Worm (Caenorhabditis elegans): ENCODE results near the gene K10C9.4.

Gene K10C9.4

DNA sequence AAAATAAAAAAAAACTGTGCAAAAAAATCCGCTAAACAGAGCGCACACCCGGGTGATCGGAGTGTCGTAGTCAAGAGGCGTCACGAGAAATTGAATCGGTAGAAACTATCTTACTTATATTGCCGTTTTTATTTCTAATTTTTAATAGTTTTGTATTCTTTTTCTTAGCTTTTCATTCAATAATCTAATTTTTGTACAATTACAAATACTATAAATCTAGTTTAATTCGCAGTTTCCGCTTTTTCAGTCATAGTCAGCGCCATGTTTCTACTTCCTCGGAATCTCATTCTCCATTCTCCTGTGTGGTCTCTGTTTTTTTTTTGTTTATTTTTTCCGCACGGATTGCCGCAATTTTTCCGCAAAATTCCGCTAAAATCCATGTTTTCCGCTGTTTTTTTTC lies 49.0 kb downstream of the K10C9.4 start (continued):
- TF ChIP-seq zfh-2 (GFP tag; conservative IDR thresholded peaks at IDR 0.05), result no peak
- peak; percentile 43 for TF ChIP-seq madf-10 (tag; optimal IDR thresholded peaks at IDR 0.05)
- TF ChIP-seq lin-54 (GFP tag; optimal IDR thresholded peaks at IDR 0.05), result peak; percentile 19
- peak; percentile 26 for TF ChIP-seq athp-1 (tag; optimal IDR thresholded peaks at IDR 0.05)
- TF ChIP-seq hlh-12 (tag; optimal IDR thresholded peaks at IDR 0.05), result no peak
- TF ChIP-seq bed-1 (GFP tag; IDR thresholded peaks at IDR 0.05), result no peak
- TF ChIP-seq egrh-3 (GFP tag; IDR thresholded peaks at IDR 0.05), result 0 out of 2 replicates have a peak, but pooled peaks have one; percentile 10
- peak; percentile 45 for TF ChIP-seq snpc-3.4 (tag; optimal IDR thresholded peaks at IDR 0.05)
- TF ChIP-seq dpff-1 (tag; optimal IDR thresholded peaks at IDR 0.05), result no peak
- peak; percentile 68; the same call in 1 of the 2 replicates for TF ChIP-seq bed-2 (GFP tag; IDR thresholded peaks at IDR 0.05)
- TF ChIP-seq lag-1 (GFP tag; IDR thresholded peaks at IDR 0.05), result no peak
- TF ChIP-seq Y53F4B.3 (GFP tag; IDR thresholded peaks at IDR 0.05), result no peak
- no peak for TF ChIP-seq F52B5.7 (tag; optimal IDR thresholded peaks at IDR 0.05)
- TF ChIP-seq nfya-2 (GFP tag; IDR thresholded peaks at IDR 0.05), result no peak
- TF ChIP-seq rpc-1 (optimal IDR thresholded peaks at IDR 0.05), result no peak
- no peak for TF ChIP-seq rpc-1 (tag; optimal IDR thresholded peaks at IDR 0.05)
- TF ChIP-seq ceh-100 (GFP tag; IDR thresholded peaks at IDR 0.05), result peak; percentile 98
- TF ChIP-seq sea-2 (GFP tag; IDR thresholded peaks at IDR 0.05), result no peak
- no peak for TF ChIP-seq mel-28 (tag; optimal IDR thresholded peaks at IDR 0.05; ENCODE audit: borderline replicate concordance)
- TF ChIP-seq mes-4 (tag; optimal IDR thresholded peaks at IDR 0.05), result no peak
- TF ChIP-seq die-1 (tag; optimal IDR thresholded peaks at IDR 0.05), result no peak
- no peak for TF ChIP-seq egl-44 (GFP tag; IDR thresholded peaks at IDR 0.05)
- TF ChIP-seq nfya-1 (tag; optimal IDR thresholded peaks at IDR 0.05; ENCODE audit: borderline replicate concordance, insufficient read depth), result no peak
- TF ChIP-seq akir-1 (GFP tag; optimal IDR thresholded peaks at IDR 0.05), result no peak
- TF ChIP-seq attf-3 (GFP tag; conservative IDR thresholded peaks at IDR 0.05), result peak; percentile 99
- TF ChIP-seq nhr-179 (tag; optimal IDR thresholded peaks at IDR 0.05), result no peak
- TF ChIP-seq ztf-25 (GFP tag; IDR thresholded peaks at IDR 0.05), result no peak
- TF ChIP-seq ztf-6 (GFP tag; IDR thresholded peaks at IDR 0.05), result no peak
- TF ChIP-seq cebp-2 (GFP tag; IDR thresholded peaks at IDR 0.05), result no peak
- TF ChIP-seq aptf-3 (GFP tag; IDR thresholded peaks at IDR 0.05), result no peak
- peak; percentile 4 for TF ChIP-seq nhr-80 (tag; optimal IDR thresholded peaks at IDR 0.05)
- TF ChIP-seq F10E7.11 (tag; optimal IDR thresholded peaks at IDR 0.05), result no peak
- no peak for TF ChIP-seq hsf-1 (GFP tag; IDR thresholded peaks at IDR 0.05)
- TF ChIP-seq hlh-26 (GFP tag; conservative IDR thresholded peaks at IDR 0.05), result no peak
- no peak for TF ChIP-seq ztf-3 (GFP tag; optimal IDR thresholded peaks at IDR 0.05)
- TF ChIP-seq ekl-4 (GFP tag; IDR thresholded peaks at IDR 0.05), result no peak
- TF ChIP-seq T07F8.4 (tag; optimal IDR thresholded peaks at IDR 0.05), result no peak
- TF ChIP-seq dpl-1 (GFP tag; optimal IDR thresholded peaks at IDR 0.05), result no peak
- TF ChIP-seq madf-6 (GFP tag; IDR thresholded peaks at IDR 0.05), result no peak
- no peak for TF ChIP-seq F22D6.2 (tag; optimal IDR thresholded peaks at IDR 0.05)
- no peak for TF ChIP-seq fkh-3 (tag; optimal IDR thresholded peaks at IDR 0.05)
- peak; percentile 49 for TF ChIP-seq ceh-27 (GFP tag; optimal IDR thresholded peaks at IDR 0.05)
- no peak for TF ChIP-seq hrde-1 (tag; optimal IDR thresholded peaks at IDR 0.05; ENCODE audit: borderline replicate concordance)
- TF ChIP-seq let-526 (GFP tag; IDR thresholded peaks at IDR 0.05), result no peak
- no peak for TF ChIP-seq snpc-1.3 (tag; optimal IDR thresholded peaks at IDR 0.05; ENCODE audit: insufficient read depth)
- no peak for TF ChIP-seq ceh-40 (GFP tag; IDR thresholded peaks at IDR 0.05)
- no peak for TF ChIP-seq let-607 (tag; optimal IDR thresholded peaks at IDR 0.05)
- peak; percentile 69 for TF ChIP-seq unc-130 (GFP tag; optimal IDR thresholded peaks at IDR 0.05)
- TF ChIP-seq ceh-58 (GFP tag; IDR thresholded peaks at IDR 0.05), result no peak
- TF ChIP-seq attf-6 (GFP tag; IDR thresholded peaks at IDR 0.05), result no peak

Data from whole organism, young adult.